Worm (Caenorhabditis elegans) whole organism, mixed stage, embryonic: Measurements from ENCODE around the gene abu-15.

Experiments used
- M03D4.4 ChIP-seq: sonication (generic microtip); optimal IDR thresholded peaks from 2 replicates; lab custom pipeline; 2017; ENCODE audit warnings: mild to moderate bottlenecking, missing genetic modification characterization, missing compliant biosample characterization
- drap-1 ChIP-seq: fragments of 200-800 bp; sonication (Bioruptor generic); optimal IDR thresholded peaks from 3 replicates; lab custom pipeline; 2018; ENCODE audit warnings: mild to moderate bottlenecking, missing genetic modification characterization, missing compliant biosample characterization
- elt-1 ChIP-seq: sonication (generic microtip); optimal IDR thresholded peaks from 2 replicates; lab custom pipeline; 2017; ENCODE audit warnings: missing genetic modification characterization, mild to moderate bottlenecking, missing compliant biosample characterization, antibody characterized with exemption, moderate library complexity, borderline replicate concordance; ENCODE audit not compliant: insufficient read depth
- elt-3 ChIP-seq: fragments of 150-350 bp; optimal IDR thresholded peaks from 2 replicates; lab custom pipeline; 2014; ENCODE audit warnings: missing biosample characterization, missing genetic modification characterization
- hlh-1 ChIP-seq: fragments of 150-350 bp; optimal IDR thresholded peaks from 2 replicates; lab custom pipeline; 2014; ENCODE audit warnings: missing biosample characterization, missing genetic modification reagents, missing genetic modification characterization
- lin-13 ChIP-seq: fragments of 150-350 bp; optimal IDR thresholded peaks from 2 replicates; lab custom pipeline; 2014; ENCODE audit warnings: missing biosample characterization, missing genetic modification characterization
- mep-1 ChIP-seq: fragments of 150-350 bp; optimal IDR thresholded peaks from 2 replicates; lab custom pipeline; 2017; ENCODE audit warnings: missing biosample characterization, missing genetic modification reagents, missing genetic modification characterization, inconsistent platforms
- mls-2 ChIP-seq: sonication (generic microtip); optimal IDR thresholded peaks from 2 replicates; lab custom pipeline; 2016; ENCODE audit warnings: mild to moderate bottlenecking, missing genetic modification characterization, moderate library complexity, missing compliant biosample characterization
- pha-4 ChIP-seq: fragments of 150-350 bp; optimal IDR thresholded peaks from 2 replicates; lab custom pipeline; 2018; ENCODE audit warnings: missing biosample characterization, missing genetic modification reagents, missing genetic modification characterization
- snpc-4 ChIP-seq: fragments of 150-350 bp; optimal IDR thresholded peaks from 2 replicates; lab custom pipeline; 2014; ENCODE audit warnings: missing biosample characterization, missing genetic modification characterization
- sptf-1 ChIP-seq: sonication (generic microtip); optimal IDR thresholded peaks from 2 replicates; lab custom pipeline; 2017; ENCODE audit warnings: mild to moderate bottlenecking, missing genetic modification characterization, moderate library complexity, missing compliant biosample characterization
- unc-39 ChIP-seq: fragments of 150-350 bp; optimal IDR thresholded peaks from 2 replicates; lab custom pipeline; 2014; ENCODE audit warnings: missing biosample characterization, missing genetic modification characterization
- zip-8 ChIP-seq: fragments of 150-350 bp; optimal IDR thresholded peaks from 2 replicates; lab custom pipeline; 2014; ENCODE audit warnings: missing biosample characterization, missing genetic modification characterization

ce11 chrV:5143785-5144184 lies 14.6 kb upstream of the abu-15 start, which contains the start of gene srh-129:
- TF ChIP-seq unc-39 (no peak), lin-13 (tag; lab: Kevin White, UChicago) (no peak), mep-1 (no peak), mls-2 (tag; lab: Kevin White, UChicago) (no peak), pha-4 (tag; lab: Kevin White, UChicago) (no peak), elt-3 (tag; lab: Kevin White, UChicago) (no peak), M03D4.4 (tag; lab: Kevin White, UChicago) (no peak), sptf-1 (tag; lab: Kevin White, UChicago) (no peak), snpc-4 (tag; lab: Kevin White, UChicago) (no peak), drap-1 (GFP tag; lab: Kevin White, UChicago) (no peak), hlh-1 (tag; lab: Kevin White, UChicago) (no peak), elt-1 (no peak), zip-8 (tag; lab: Kevin White, UChicago) (no peak)
